Worm (Caenorhabditis elegans) whole organism, early embryonic: Measurements from ENCODE around the gene ccch-5.

Experiments
- B0310.2 ChIP-seq: sonication (generic microtip); optimal IDR thresholded peaks from 2 replicates; lab custom pipeline; 2016; ENCODE audit warnings: mild to moderate bottlenecking, missing genetic modification characterization, missing compliant biosample characterization
- ama-1 ChIP-seq: fragments of 150-350 bp; optimal IDR thresholded peaks from 2 replicates; lab custom pipeline; 2014
- ceh-36 ChIP-seq: sonication (generic microtip); optimal IDR thresholded peaks from 2 replicates; lab custom pipeline; 2016; ENCODE audit warnings: missing genetic modification characterization, inconsistent platforms, missing compliant biosample characterization
- flt-1 ChIP-seq: fragments of 200-800 bp; sonication (Bioruptor generic); IDR thresholded peaks from 2 replicates; pipeline ENCODE4 v1.3.6; 2022; ENCODE audit warnings: missing genetic modification characterization, missing compliant biosample characterization
- hmg-4 ChIP-seq: fragments of 200-800 bp; sonication (Bioruptor generic); optimal IDR thresholded peaks from 2 replicates; lab custom pipeline; 2018; ENCODE audit warnings: mild to moderate bottlenecking, missing genetic modification characterization, missing compliant biosample characterization
- tra-4 ChIP-seq: sonication (generic microtip); optimal IDR thresholded peaks from 2 replicates; lab custom pipeline; 2017; ENCODE audit warnings: missing genetic modification characterization, missing compliant biosample characterization

DNA sequence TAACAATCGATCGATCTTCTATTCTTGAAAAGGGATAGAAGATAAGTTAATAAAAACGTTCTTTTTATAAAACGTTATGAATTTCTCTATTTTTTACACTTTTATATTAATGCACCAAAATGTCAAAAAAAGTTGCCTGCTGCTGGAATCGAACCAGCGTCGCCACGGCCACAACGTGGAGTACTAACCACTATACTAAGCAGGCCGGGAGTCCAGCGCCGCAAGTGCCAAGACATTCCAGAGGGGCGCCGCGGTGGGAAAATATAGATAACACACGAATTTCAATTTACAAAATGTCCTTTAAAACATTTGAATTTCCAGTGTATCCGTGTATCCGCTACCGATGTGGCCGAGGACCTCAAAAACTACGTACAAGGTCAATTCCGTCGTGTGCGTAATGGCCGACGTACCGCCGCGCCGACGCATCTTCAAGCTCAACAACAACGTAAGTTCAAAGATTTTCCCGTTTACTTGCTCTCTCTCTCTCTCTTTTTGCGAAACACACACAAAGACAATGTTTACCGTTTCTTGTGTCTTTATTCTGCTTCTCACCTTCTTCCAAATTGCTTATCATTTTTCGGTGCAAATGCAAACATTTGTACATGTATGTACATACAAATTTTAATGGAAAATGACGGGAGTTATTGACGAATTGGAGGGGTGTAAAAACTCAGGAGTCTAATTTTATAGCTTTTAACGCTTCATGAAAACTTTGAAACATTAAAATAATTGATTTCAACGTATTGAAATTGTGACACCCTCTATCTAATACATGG is 30.3 kb upstream of the ccch-5 start:
- TF ChIP-seq ceh-36 (tag; lab: Kevin White, UChicago) (no peak), hmg-4 (GFP tag; lab: Kevin White, UChicago) (no peak), ama-1 (lab: Kevin White, UChicago) (no peak), B0310.2 (tag; lab: Kevin White, UChicago) (no peak), flt-1 (no peak), tra-4 (no peak)
